Fruit fly (Drosophila melanogaster): ENCODE data around the gene tipE.

Gene tipE

DNA sequence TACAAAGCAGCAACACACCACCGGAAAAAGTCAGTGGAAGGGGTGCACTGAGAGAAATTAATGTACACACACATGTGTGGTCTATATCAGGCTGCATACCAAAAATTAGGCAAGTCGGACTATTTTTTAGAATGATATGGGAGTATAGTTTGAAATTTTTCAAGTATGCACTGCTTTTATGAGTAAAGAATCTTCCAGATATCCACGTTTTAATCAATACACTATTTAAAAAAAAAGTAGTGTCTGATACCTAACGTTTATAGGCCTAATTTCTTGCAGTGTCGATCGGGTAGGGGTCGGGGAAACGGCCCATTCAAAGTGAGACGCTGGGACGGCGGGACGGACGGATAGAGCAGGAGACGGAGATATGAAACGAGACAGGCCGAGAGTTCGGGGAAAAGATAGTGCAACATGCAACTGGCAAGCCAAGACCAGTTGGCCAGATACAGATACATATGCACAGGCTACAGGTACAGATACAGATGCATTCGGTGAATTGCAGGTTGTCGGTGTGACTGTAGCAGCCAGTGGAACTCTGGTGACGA is 42.1 kb downstream of the tipE start:
- TF ChIP-seq CG8478 (optimal IDR thresholded peaks at IDR 0.05) (no peak), psq (optimal IDR thresholded peaks at IDR 0.05) (no peak), usp (GFP tag; optimal IDR thresholded peaks at IDR 0.05) (no peak), EcR (GFP tag; optimal IDR thresholded peaks at IDR 0.05) (no peak), pan (optimal IDR thresholded peaks at IDR 0.05) (no peak), Dll (optimal IDR thresholded peaks at IDR 0.05) (no peak)

DNA sequence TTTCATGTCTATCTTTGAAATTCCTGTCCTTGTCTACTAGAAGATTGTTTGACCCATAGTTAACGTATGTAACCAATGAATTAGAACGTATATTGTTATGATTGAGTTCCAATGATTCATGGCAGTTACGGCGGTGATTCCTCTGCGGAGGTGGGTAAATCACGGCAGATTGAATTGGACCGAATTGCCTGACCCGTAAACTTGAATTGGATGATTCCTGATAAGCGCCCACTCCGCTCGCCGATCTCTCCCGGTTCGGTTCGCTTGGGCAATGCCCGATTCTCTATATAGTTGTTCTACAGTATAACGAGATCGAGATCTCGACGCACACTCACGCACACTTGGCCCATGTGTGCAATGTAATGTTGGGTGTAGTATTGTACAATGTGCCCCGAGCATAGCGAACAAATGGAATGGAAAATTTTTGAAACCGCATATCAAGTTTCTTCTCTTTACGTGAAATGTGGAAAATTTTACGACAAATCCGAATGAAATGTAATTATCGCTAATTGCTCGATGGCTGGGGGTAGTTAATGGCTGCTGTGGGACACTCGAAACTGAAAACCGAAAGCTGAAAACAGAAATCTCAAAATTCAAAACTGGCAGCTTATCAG is 43.2 kb downstream of the tipE start:
- TF ChIP-seq CG8478 (optimal IDR thresholded peaks at IDR 0.05) (no peak), EcR (GFP tag; optimal IDR thresholded peaks at IDR 0.05) (no peak), usp (GFP tag; optimal IDR thresholded peaks at IDR 0.05) (no peak), Dll (optimal IDR thresholded peaks at IDR 0.05) (no peak), pan (optimal IDR thresholded peaks at IDR 0.05) (no peak), psq (optimal IDR thresholded peaks at IDR 0.05) (no peak)

DNA sequence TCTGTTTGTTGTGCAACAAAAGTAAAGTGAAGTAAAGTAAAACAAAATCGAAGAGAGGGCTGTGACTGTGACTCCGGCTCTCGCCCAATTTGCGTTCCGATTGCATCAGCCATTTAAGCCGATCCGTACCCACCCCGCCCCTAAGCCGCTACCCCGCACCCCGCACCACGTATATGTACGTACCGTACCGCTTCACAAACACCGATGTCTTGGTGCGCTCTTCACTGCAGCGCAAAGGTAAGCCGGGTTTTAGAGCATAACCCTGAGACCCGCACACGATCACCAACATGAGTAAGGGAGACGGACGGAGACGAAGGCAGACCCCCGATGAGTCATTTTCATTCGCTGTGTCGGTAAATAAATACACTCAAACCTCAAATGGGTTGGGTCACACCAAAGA is 43.9 kb downstream of the tipE start:
- TF ChIP-seq psq (optimal IDR thresholded peaks at IDR 0.05), result no peak
- TF ChIP-seq EcR (GFP tag; optimal IDR thresholded peaks at IDR 0.05), result no peak
- no peak for TF ChIP-seq CG8478 (optimal IDR thresholded peaks at IDR 0.05)
- no peak for TF ChIP-seq pan (optimal IDR thresholded peaks at IDR 0.05)
- no peak for TF ChIP-seq Dll (optimal IDR thresholded peaks at IDR 0.05)
- TF ChIP-seq usp (GFP tag; optimal IDR thresholded peaks at IDR 0.05), result no peak

DNA sequence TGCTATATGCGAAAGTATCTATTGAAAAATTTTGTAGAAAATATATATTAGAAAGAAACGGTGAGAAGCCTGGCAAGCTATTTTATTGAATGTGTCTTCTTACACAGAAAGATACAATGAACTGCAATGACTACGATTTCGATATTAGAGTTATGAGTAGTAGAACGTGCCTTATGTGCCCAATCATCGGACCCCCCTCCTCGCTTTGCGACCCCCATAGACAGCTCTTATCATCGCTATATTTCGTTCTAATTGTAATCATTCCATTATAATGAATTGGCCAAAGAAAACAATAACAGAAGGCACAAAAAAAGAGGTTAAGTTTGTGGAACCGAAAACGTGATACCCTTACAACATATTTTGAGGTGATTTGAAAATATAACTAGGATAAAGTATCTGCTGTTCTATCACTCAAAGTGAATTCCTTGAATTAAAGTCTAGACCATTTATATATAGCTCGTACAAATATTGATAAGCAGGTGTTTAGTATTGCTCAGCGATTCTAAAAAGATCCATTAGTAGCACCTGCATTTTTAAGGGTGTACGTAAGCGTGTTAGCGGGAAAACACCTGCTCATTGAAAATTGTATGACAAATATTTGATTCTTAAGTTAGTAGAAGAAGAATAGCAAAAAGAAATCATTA is 44.5 kb downstream of the tipE start:
- TF ChIP-seq CG8478 (optimal IDR thresholded peaks at IDR 0.05) (no peak), EcR (GFP tag; optimal IDR thresholded peaks at IDR 0.05) (no peak), Dll (optimal IDR thresholded peaks at IDR 0.05) (no peak), usp (GFP tag; optimal IDR thresholded peaks at IDR 0.05) (no peak), pan (optimal IDR thresholded peaks at IDR 0.05) (no peak), psq (optimal IDR thresholded peaks at IDR 0.05) (no peak)

DNA sequence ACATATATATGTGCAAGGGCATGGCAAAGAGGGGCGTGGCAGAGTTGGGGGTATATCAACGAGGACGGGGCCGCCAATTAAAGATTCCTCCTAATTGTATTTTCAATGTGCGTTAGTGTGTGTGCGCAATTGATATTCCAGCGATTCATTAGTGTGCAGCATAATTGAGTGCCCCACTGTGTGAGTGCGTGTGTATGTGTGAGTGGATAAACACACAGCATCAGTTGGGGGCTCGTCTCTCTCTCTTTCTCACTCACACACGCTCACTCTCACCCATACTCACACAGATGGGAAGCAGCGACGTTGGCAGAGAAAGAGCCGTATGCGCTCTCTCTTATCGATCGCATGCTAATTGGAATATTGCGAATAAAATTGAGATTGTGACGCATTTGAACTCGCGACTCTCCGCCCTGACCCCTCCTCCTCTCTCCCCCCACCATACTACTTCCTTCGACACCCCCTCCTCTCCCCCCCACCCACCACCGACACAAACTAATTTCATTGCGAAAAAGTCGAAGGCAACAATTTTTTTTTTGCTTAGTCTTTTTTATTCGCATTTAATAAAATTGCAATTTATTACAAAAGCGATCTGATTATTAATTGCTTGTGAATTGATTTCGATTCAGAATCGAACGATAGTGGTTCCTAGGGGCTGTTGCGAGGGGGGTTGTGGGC is 45.4 kb downstream of the tipE start:
- no peak for TF ChIP-seq EcR (GFP tag; optimal IDR thresholded peaks at IDR 0.05)
- no peak for TF ChIP-seq usp (GFP tag; optimal IDR thresholded peaks at IDR 0.05)
- TF ChIP-seq psq (optimal IDR thresholded peaks at IDR 0.05), result no peak
- TF ChIP-seq pan (optimal IDR thresholded peaks at IDR 0.05), result no peak
- no peak for TF ChIP-seq CG8478 (optimal IDR thresholded peaks at IDR 0.05)
- no peak for TF ChIP-seq Dll (optimal IDR thresholded peaks at IDR 0.05)

DNA sequence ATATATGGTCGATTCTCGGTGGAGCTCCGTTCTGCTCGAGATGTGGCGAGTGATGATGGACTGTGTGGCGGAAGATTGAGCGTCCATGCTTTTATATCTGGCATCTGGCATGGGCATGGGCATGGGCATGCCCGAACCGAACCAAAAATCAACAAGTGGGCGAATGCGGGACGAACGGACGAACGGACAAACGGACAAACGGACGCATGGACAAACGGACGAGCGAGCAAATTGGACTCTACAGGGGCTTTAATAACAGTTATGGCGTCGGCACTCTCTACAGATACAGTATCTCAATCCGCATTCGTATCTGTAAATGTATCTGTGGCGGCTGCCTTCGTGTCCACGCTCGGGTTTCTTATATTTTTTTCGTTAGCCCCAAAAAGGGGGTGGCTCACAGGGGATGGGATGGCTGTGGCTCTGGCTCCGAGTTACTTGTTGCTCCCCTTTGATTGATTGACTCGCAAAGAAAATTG is 47.8 kb downstream of the tipE start, which contains the start of gene ImpL2:
Gene ImpL2 (minus strand): TSS at position 51 of the 476 bp plus-strand sequence.
- no peak for TF ChIP-seq pan (optimal IDR thresholded peaks at IDR 0.05)
- no peak for TF ChIP-seq psq (optimal IDR thresholded peaks at IDR 0.05)

DNA sequence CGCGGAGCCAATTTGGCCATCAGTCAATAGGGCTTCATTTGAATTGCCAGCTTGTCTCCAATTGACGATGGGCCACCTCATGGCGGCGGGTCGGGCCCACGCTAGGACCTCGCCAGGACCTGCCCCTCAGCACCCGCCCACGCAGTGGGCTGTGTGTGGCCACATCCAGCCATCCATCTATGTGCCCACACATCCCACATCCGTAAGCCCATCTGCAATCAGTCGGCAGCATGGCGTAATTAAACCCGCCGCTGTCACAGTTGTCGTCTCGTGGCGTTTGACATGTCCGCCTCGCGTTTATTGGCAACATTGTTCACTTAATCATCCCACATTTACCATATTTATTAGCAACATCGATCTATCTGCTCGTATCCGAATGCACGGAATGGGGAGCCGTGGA is 49.9 kb downstream of the tipE start:
- no peak for TF ChIP-seq pan (optimal IDR thresholded peaks at IDR 0.05)
- TF ChIP-seq psq (optimal IDR thresholded peaks at IDR 0.05), result no peak
- no peak for TF ChIP-seq Dll (optimal IDR thresholded peaks at IDR 0.05)
- TF ChIP-seq EcR (GFP tag; optimal IDR thresholded peaks at IDR 0.05), result no peak
- TF ChIP-seq usp (GFP tag; optimal IDR thresholded peaks at IDR 0.05), result no peak
- no peak for TF ChIP-seq CG8478 (optimal IDR thresholded peaks at IDR 0.05)

DNA sequence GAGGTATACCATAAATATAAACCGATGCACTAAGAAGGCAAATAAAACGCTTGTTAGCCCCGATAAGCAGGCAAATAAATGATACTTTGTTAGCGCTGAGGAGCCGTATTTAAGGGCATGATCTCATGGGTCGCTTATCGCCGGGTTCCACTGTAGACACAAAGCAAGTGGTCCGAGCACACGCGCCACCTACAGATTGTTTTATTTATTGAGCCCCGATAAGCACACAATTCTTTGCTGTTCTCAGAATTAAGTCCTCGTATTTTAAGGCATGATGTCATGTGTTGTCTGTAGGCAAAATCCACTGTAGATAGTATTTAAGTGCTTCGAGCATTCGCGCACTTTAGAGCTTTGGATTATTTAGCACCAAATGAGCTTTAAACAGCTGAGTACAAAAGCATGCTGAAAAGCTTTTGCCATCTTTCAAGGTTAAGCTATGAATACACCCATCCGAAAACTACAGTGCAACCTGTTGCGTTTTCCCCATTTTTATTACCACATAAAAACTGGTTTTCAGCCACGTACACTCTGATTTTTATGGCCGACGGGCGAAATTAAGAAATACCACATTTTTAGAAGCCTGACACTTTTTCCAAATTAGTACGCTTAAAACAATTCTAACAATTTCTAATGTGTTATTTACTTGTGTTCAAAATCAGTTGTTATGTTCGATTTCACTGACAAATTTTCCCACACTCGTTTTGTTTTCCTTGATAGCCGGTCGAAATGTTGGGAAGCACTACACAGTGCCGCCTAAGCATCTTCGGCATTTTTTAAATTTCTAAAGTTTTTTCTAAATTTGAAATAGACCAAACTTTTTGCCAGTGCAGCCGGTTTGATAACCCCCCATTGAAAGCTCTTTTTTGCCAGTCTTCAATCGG is 51.4 kb downstream of the tipE start, which contains the start of gene Sqor:
Gene Sqor (plus strand): TSS at position 732 of the 881 bp plus-strand sequence.
- no peak for TF ChIP-seq EcR (GFP tag; optimal IDR thresholded peaks at IDR 0.05)
- no peak for TF ChIP-seq pan (optimal IDR thresholded peaks at IDR 0.05)

DNA sequence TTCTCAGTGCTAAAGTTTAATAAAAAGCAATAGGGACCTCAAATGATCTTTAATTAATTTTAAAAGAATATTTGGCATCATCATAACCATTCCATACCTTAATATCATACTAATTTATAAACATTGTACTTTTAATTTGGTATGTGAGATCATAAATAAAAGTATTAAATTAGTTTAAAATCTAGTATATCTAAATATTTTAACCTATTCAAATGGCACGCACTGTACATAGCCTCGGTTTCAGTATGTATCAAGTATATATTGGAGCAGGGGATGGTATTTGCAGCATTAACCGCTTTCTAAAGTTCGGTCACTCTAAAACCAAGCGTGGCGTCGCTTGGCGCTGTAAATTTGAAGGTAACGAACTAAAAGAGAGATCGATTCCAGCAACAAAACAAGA is 54.1 kb downstream of the tipE start, which contains the start of gene pav:
Gene pav (plus strand): TSS at position 307 of the 400 bp plus-strand sequence.
- TF ChIP-seq CG8478 (optimal IDR thresholded peaks at IDR 0.05), result no peak
